Worm (Caenorhabditis elegans) whole organism, mixed stage, embryonic: ENCODE measurements around the gene F55C5.17.

ENCODE experiments used
- M03D4.4 ChIP-seq: sonication (generic microtip); optimal IDR thresholded peaks from 2 replicates; lab custom pipeline; 2017; ENCODE audit warnings: mild to moderate bottlenecking, missing genetic modification characterization, missing compliant biosample characterization
- bed-3 ChIP-seq: fragments of 200-800 bp; sonication (Bioruptor generic); optimal IDR thresholded peaks from 3 replicates; lab custom pipeline; 2018; ENCODE audit warnings: mild to moderate bottlenecking, missing genetic modification characterization, moderate library complexity, missing compliant biosample characterization
- blmp-1 ChIP-seq: fragments of 150-350 bp; optimal IDR thresholded peaks from 2 replicates; lab custom pipeline; 2014; ENCODE audit warnings: missing biosample characterization, missing genetic modification characterization
- ceh-39 ChIP-seq: fragments of 150-350 bp; optimal IDR thresholded peaks from 2 replicates; lab custom pipeline; 2014; ENCODE audit warnings: missing biosample characterization, missing genetic modification characterization
- ceh-43 ChIP-seq: fragments of 200-800 bp; sonication (Bioruptor generic); optimal IDR thresholded peaks from 2 replicates; lab custom pipeline; 2018; ENCODE audit warnings: mild to moderate bottlenecking, missing genetic modification characterization, moderate library complexity, missing compliant biosample characterization
- ceh-83 ChIP-seq: fragments of 200-800 bp; sonication (Bioruptor generic); optimal IDR thresholded peaks from 2 replicates; lab custom pipeline; 2018; ENCODE audit warnings: mild to moderate bottlenecking, missing genetic modification characterization, missing compliant biosample characterization
- ces-1 ChIP-seq: fragments of 150-350 bp; optimal IDR thresholded peaks from 2 replicates; lab custom pipeline; 2014; ENCODE audit warnings: missing biosample characterization, missing genetic modification reagents, missing genetic modification characterization
- cnd-1 ChIP-seq: fragments of 200-800 bp; sonication (Bioruptor generic); optimal IDR thresholded peaks from 2 replicates; lab custom pipeline; 2018; ENCODE audit warnings: mild to moderate bottlenecking, missing genetic modification characterization, missing compliant biosample characterization
- drap-1 ChIP-seq: fragments of 200-800 bp; sonication (Bioruptor generic); optimal IDR thresholded peaks from 3 replicates; lab custom pipeline; 2018; ENCODE audit warnings: mild to moderate bottlenecking, missing genetic modification characterization, missing compliant biosample characterization
- elt-1 ChIP-seq: sonication (generic microtip); optimal IDR thresholded peaks from 2 replicates; lab custom pipeline; 2017; ENCODE audit warnings: missing genetic modification characterization, mild to moderate bottlenecking, missing compliant biosample characterization, antibody characterized with exemption, moderate library complexity, borderline replicate concordance; ENCODE audit not compliant: insufficient read depth
- elt-3 ChIP-seq: fragments of 150-350 bp; optimal IDR thresholded peaks from 2 replicates; lab custom pipeline; 2014; ENCODE audit warnings: missing biosample characterization, missing genetic modification characterization
- flh-1 ChIP-seq: fragments of 200-800 bp; sonication (Bioruptor generic); optimal IDR thresholded peaks from 2 replicates; lab custom pipeline; 2018; ENCODE audit warnings: mild to moderate bottlenecking, missing genetic modification characterization, moderate library complexity, missing compliant biosample characterization
- ham-2 ChIP-seq: fragments of 200-800 bp; sonication (Bioruptor generic); optimal IDR thresholded peaks from 2 replicates; lab custom pipeline; 2018; ENCODE audit warnings: mild to moderate bottlenecking, missing genetic modification characterization, missing compliant biosample characterization
- hlh-1 ChIP-seq: fragments of 150-350 bp; optimal IDR thresholded peaks from 2 replicates; lab custom pipeline; 2014; ENCODE audit warnings: missing biosample characterization, missing genetic modification reagents, missing genetic modification characterization
- lin-13 ChIP-seq: fragments of 150-350 bp; optimal IDR thresholded peaks from 2 replicates; lab custom pipeline; 2014; ENCODE audit warnings: missing biosample characterization, missing genetic modification characterization
- lin-32 ChIP-seq: fragments of 200-800 bp; sonication (Bioruptor generic); optimal IDR thresholded peaks from 2 replicates; lab custom pipeline; 2018; ENCODE audit warnings: mild to moderate bottlenecking, missing genetic modification characterization, missing compliant biosample characterization
- lsy-2 ChIP-seq: fragments of 150-350 bp; optimal IDR thresholded peaks from 2 replicates; lab custom pipeline; 2014; ENCODE audit warnings: missing biosample characterization, missing genetic modification characterization
- mab-5 ChIP-seq: fragments of 150-350 bp; optimal IDR thresholded peaks from 2 replicates; lab custom pipeline; 2014; ENCODE audit warnings: missing biosample characterization, missing genetic modification characterization
- mep-1 ChIP-seq: fragments of 150-350 bp; optimal IDR thresholded peaks from 2 replicates; lab custom pipeline; 2017; ENCODE audit warnings: missing biosample characterization, missing genetic modification reagents, missing genetic modification characterization, inconsistent platforms
- mls-2 ChIP-seq: sonication (generic microtip); optimal IDR thresholded peaks from 2 replicates; lab custom pipeline; 2016; ENCODE audit warnings: mild to moderate bottlenecking, missing genetic modification characterization, moderate library complexity, missing compliant biosample characterization
- nhr-12 ChIP-seq: fragments of 150-350 bp; optimal IDR thresholded peaks from 2 replicates; lab custom pipeline; 2014; ENCODE audit warnings: missing biosample characterization, missing genetic modification characterization
- nhr-237 ChIP-seq: fragments of 150-350 bp; optimal IDR thresholded peaks from 2 replicates; lab custom pipeline; 2014; ENCODE audit warnings: missing biosample characterization, missing genetic modification characterization
- nhr-28 ChIP-seq: fragments of 150-350 bp; optimal IDR thresholded peaks from 2 replicates; lab custom pipeline; 2014; ENCODE audit warnings: missing biosample characterization, missing genetic modification characterization
- nhr-76 ChIP-seq: sonication (generic microtip); optimal IDR thresholded peaks from 2 replicates; lab custom pipeline; 2017; ENCODE audit warnings: missing biosample characterization, missing genetic modification characterization
- pha-4 ChIP-seq: fragments of 150-350 bp; optimal IDR thresholded peaks from 2 replicates; lab custom pipeline; 2018; ENCODE audit warnings: missing biosample characterization, missing genetic modification reagents, missing genetic modification characterization
- sem-2 ChIP-seq: fragments of 200-800 bp; sonication (Bioruptor generic); optimal IDR thresholded peaks from 2 replicates; lab custom pipeline; 2018; ENCODE audit warnings: mild to moderate bottlenecking, missing genetic modification characterization, missing compliant biosample characterization
- snpc-4 ChIP-seq: fragments of 150-350 bp; optimal IDR thresholded peaks from 2 replicates; lab custom pipeline; 2014; ENCODE audit warnings: missing biosample characterization, missing genetic modification characterization
- sptf-1 ChIP-seq: sonication (generic microtip); optimal IDR thresholded peaks from 2 replicates; lab custom pipeline; 2017; ENCODE audit warnings: mild to moderate bottlenecking, missing genetic modification characterization, moderate library complexity, missing compliant biosample characterization
- tbx-8 ChIP-seq: fragments of 200-800 bp; sonication (Bioruptor generic); optimal IDR thresholded peaks from 2 replicates; lab custom pipeline; 2018; ENCODE audit warnings: mild to moderate bottlenecking, missing genetic modification characterization, moderate library complexity, missing compliant biosample characterization
- unc-120 ChIP-seq: sonication (generic microtip); optimal IDR thresholded peaks from 2 replicates; lab custom pipeline; 2017; ENCODE audit warnings: missing genetic modification characterization, missing compliant biosample characterization; ENCODE audit not compliant: poor library complexity, severe bottlenecking
- unc-39 ChIP-seq: fragments of 150-350 bp; optimal IDR thresholded peaks from 2 replicates; lab custom pipeline; 2014; ENCODE audit warnings: missing biosample characterization, missing genetic modification characterization
- unc-62 ChIP-seq: fragments of 150-350 bp; optimal IDR thresholded peaks from 2 replicates; lab custom pipeline; 2014; ENCODE audit warnings: missing biosample characterization, missing genetic modification reagents, missing genetic modification characterization
- ztf-11 ChIP-seq: fragments of 150-350 bp; optimal IDR thresholded peaks from 2 replicates; lab custom pipeline; 2014; ENCODE audit warnings: missing biosample characterization, missing genetic modification characterization

The F55C5.17 gene

ce11 chrV:12301985-12302591, at the start of gene F55C5.17, which contains the start of gene frm-7:
F55C5.17 (plus strand) TSS chrV:12302541.
frm-7 (plus strand) TSS chrV:12302484.
- TF ChIP-seq flh-1 (GFP tag; lab: Kevin White, UChicago) (no peak), ceh-39 (no peak), unc-120 (tag; lab: Kevin White, UChicago) (no peak), drap-1 (GFP tag; lab: Kevin White, UChicago) (no peak), lin-32 (no peak), snpc-4 (tag; lab: Kevin White, UChicago) (no peak), elt-3 (tag; lab: Kevin White, UChicago) (no peak), mls-2 (tag; lab: Kevin White, UChicago) (no peak), unc-39 (tag; lab: Kevin White, UChicago) (no peak), nhr-237 (tag; lab: Kevin White, UChicago) (no peak), ceh-83 (GFP tag; lab: Kevin White, UChicago) (no peak), ztf-11 (no peak), mep-1 (no peak), lsy-2 (tag; lab: Kevin White, UChicago) (no peak), ham-2 (no peak), unc-62 (GFP tag; lab: Kevin White, UChicago) (no peak), blmp-1 (tag; lab: Kevin White, UChicago) (no peak), nhr-12 (tag; lab: Kevin White, UChicago) (no peak), lin-13 (tag; lab: Kevin White, UChicago) (no peak)

ce11 chrV:12255343-12255742, 47.0 kb upstream of the F55C5.17 start, which contains the start of gene T04H1.12:
T04H1.12 (plus strand) TSS chrV:12255643.
- TF ChIP-seq blmp-1 (tag; lab: Kevin White, UChicago) (no peak), ham-2 (no peak), mls-2 (tag; lab: Kevin White, UChicago) (no peak), cnd-1 (tag; lab: Kevin White, UChicago) (no peak), elt-3 (tag; lab: Kevin White, UChicago) (no peak), lin-13 (tag; lab: Kevin White, UChicago) (no peak), M03D4.4 (tag; lab: Kevin White, UChicago) (no peak), bed-3 (no peak), sem-2 (GFP tag; lab: Kevin White, UChicago) (no peak), sptf-1 (no peak), lsy-2 (tag; lab: Kevin White, UChicago) (no peak)

ce11 chrV:12256398-12256797, 45.9 kb upstream of the F55C5.17 start, which contains the start of gene ugt-55:
ugt-55 (plus strand) TSS chrV:12256698.
- TF ChIP-seq ceh-43 (GFP tag; lab: Kevin White, UChicago): no peak
- no peak for TF ChIP-seq lin-32
- TF ChIP-seq nhr-76 (tag; lab: Kevin White, UChicago): no peak
- no peak for TF ChIP-seq drap-1 (GFP tag; lab: Kevin White, UChicago)
- TF ChIP-seq ztf-11: no peak
- TF ChIP-seq bed-3: no peak
- no peak for TF ChIP-seq unc-39 (tag; lab: Kevin White, UChicago)
- no peak for TF ChIP-seq M03D4.4 (tag; lab: Kevin White, UChicago)
- no peak for TF ChIP-seq sptf-1
- no peak for TF ChIP-seq snpc-4 (tag; lab: Kevin White, UChicago)
- no peak for TF ChIP-seq ces-1 (GFP tag; lab: Kevin White, UChicago)
- TF ChIP-seq pha-4: no peak

ce11 chrV:12258922-12259321, 43.4 kb upstream of the F55C5.17 start, which contains the start of gene ugt-56:
ugt-56 (plus strand) TSS chrV:12258982.
- TF ChIP-seq mab-5 (tag; lab: Kevin White, UChicago): no peak
- no peak for TF ChIP-seq cnd-1 (tag; lab: Kevin White, UChicago)
- no peak for TF ChIP-seq tbx-8 (GFP tag; lab: Kevin White, UChicago)
- TF ChIP-seq elt-1 (tag; lab: Kevin White, UChicago): no peak
- TF ChIP-seq nhr-28 (tag; lab: Kevin White, UChicago): no peak
- no peak for TF ChIP-seq unc-120 (tag; lab: Kevin White, UChicago)
- TF ChIP-seq hlh-1 (tag; lab: Kevin White, UChicago): no peak
- TF ChIP-seq elt-3 (tag; lab: Kevin White, UChicago): no peak
